Worm (Caenorhabditis elegans) whole organism, L2 larva: ENCODE measurements around the gene sel-1.

ENCODE experiments used
- C34F6.9 ChIP-seq: fragments of 150-350 bp; optimal IDR thresholded peaks from 2 replicates; lab custom pipeline; 2014; ENCODE audit warnings: missing biosample characterization, missing genetic modification characterization
- F13H6.1 ChIP-seq: sonication (generic microtip); optimal IDR thresholded peaks from 2 replicates; lab custom pipeline; 2016; ENCODE audit warnings: missing genetic modification characterization, missing compliant biosample characterization
- R02D3.7 ChIP-seq: fragments of 150-350 bp; optimal IDR thresholded peaks from 2 replicates; lab custom pipeline; 2014; ENCODE audit warnings: missing biosample characterization, missing genetic modification characterization
- Y55F3AM.14 ChIP-seq: fragments of 200-800 bp; sonication (Bioruptor generic); optimal IDR thresholded peaks from 2 replicates; lab custom pipeline; 2018; ENCODE audit warnings: mild to moderate bottlenecking, missing genetic modification characterization, missing compliant biosample characterization
- aly-2 ChIP-seq: fragments of 150-350 bp; optimal IDR thresholded peaks from 2 replicates; lab custom pipeline; 2014; ENCODE audit warnings: missing biosample characterization, missing genetic modification characterization
- ama-1 ChIP-seq: fragments of 150-350 bp; optimal IDR thresholded peaks from 2 replicates; lab custom pipeline; 2018; ENCODE audit warnings: inconsistent platforms
- blmp-1 ChIP-seq: sonication (generic microtip); optimal IDR thresholded peaks from 2 replicates; lab custom pipeline; 2017; ENCODE audit warnings: missing genetic modification characterization, mild to moderate bottlenecking, missing compliant biosample characterization, antibody characterized with exemption, moderate library complexity; ENCODE audit not compliant: insufficient read depth
- ceh-16 ChIP-seq: fragments of 150-350 bp; optimal IDR thresholded peaks from 2 replicates; lab custom pipeline; 2014; ENCODE audit warnings: missing biosample characterization, missing genetic modification characterization
- ceh-82 ChIP-seq: fragments of 150-350 bp; optimal IDR thresholded peaks from 2 replicates; lab custom pipeline; 2014; ENCODE audit warnings: missing biosample characterization, missing genetic modification characterization
- crh-2 ChIP-seq: sonication (generic microtip); optimal IDR thresholded peaks from 2 replicates; lab custom pipeline; 2017; ENCODE audit warnings: missing biosample characterization, missing genetic modification characterization
- dmd-4 ChIP-seq: sonication (generic microtip); optimal IDR thresholded peaks from 2 replicates; lab custom pipeline; 2017; ENCODE audit warnings: missing biosample characterization, missing genetic modification characterization
- egl-27 ChIP-seq: sonication (generic microtip); optimal IDR thresholded peaks from 3 replicates; lab custom pipeline; 2017; ENCODE audit warnings: missing biosample characterization, missing genetic modification reagents, missing genetic modification characterization
- elt-1 ChIP-seq: fragments of 150-350 bp; optimal IDR thresholded peaks from 2 replicates; lab custom pipeline; 2014; ENCODE audit warnings: missing biosample characterization, missing genetic modification characterization
- elt-3 ChIP-seq: sonication (generic microtip); optimal IDR thresholded peaks from 2 replicates; lab custom pipeline; 2017; ENCODE audit warnings: missing biosample characterization, missing genetic modification characterization
- fos-1 ChIP-seq: fragments of 150-350 bp; optimal IDR thresholded peaks from 2 replicates; lab custom pipeline; 2014; ENCODE audit warnings: missing biosample characterization, missing genetic modification characterization
- gmeb-1 ChIP-seq: fragments of 150-350 bp; optimal IDR thresholded peaks from 2 replicates; lab custom pipeline; 2014; ENCODE audit warnings: missing biosample characterization, missing genetic modification characterization
- lin-39 ChIP-seq: fragments of 150-350 bp; optimal IDR thresholded peaks from 2 replicates; lab custom pipeline; 2014; ENCODE audit warnings: missing biosample characterization, missing genetic modification reagents, missing genetic modification characterization
- lsy-2 ChIP-seq, 2 experiments: fragments of 150-350 bp in 1 of 2; sonication (generic microtip) in 1 of 2; optimal IDR thresholded peaks; 2 replicates each; lab custom pipeline; 2014 to 2017; ENCODE audit warnings: missing biosample characterization in 2 of 2, missing genetic modification characterization in 2 of 2
- mdl-1 ChIP-seq, 2 experiments: fragments of 150-350 bp in 1 of 2; sonication (generic microtip) in 1 of 2; optimal IDR thresholded peaks; 2 replicates each; lab custom pipeline; 2017; ENCODE audit warnings: missing biosample characterization in 2 of 2, missing genetic modification characterization in 2 of 2
- nhr-129 ChIP-seq: fragments of 150-350 bp; optimal IDR thresholded peaks from 2 replicates; lab custom pipeline; 2014; ENCODE audit warnings: missing biosample characterization, missing genetic modification characterization
- nhr-21 ChIP-seq: fragments of 150-350 bp; optimal IDR thresholded peaks from 2 replicates; lab custom pipeline; 2014; ENCODE audit warnings: missing biosample characterization, missing genetic modification characterization
- nhr-237 ChIP-seq: fragments of 150-350 bp; optimal IDR thresholded peaks from 2 replicates; lab custom pipeline; 2014; ENCODE audit warnings: missing biosample characterization, missing genetic modification characterization
- nhr-25 ChIP-seq: fragments of 150-350 bp; sonication (generic microtip); optimal IDR thresholded peaks from 3 replicates; lab custom pipeline; 2014; ENCODE audit warnings: missing biosample characterization, missing genetic modification characterization
- nhr-6 ChIP-seq: fragments of 150-350 bp; optimal IDR thresholded peaks from 2 replicates; lab custom pipeline; 2014; ENCODE audit warnings: missing biosample characterization, missing genetic modification characterization
- peb-1 ChIP-seq: fragments of 150-350 bp; optimal IDR thresholded peaks from 2 replicates; lab custom pipeline; 2014; ENCODE audit warnings: missing biosample characterization, missing genetic modification characterization
- sem-4 ChIP-seq: fragments of 150-350 bp; optimal IDR thresholded peaks from 2 replicates; lab custom pipeline; 2014; ENCODE audit warnings: missing biosample characterization, missing genetic modification reagents, missing genetic modification characterization
- skn-1 ChIP-seq: sonication (generic microtip); optimal IDR thresholded peaks from 2 replicates; lab custom pipeline; 2017; ENCODE audit warnings: missing biosample characterization, missing genetic modification characterization
- sma-3 ChIP-seq: sonication (generic microtip); optimal IDR thresholded peaks from 2 replicates; lab custom pipeline; 2016; ENCODE audit warnings: missing genetic modification reagents, missing genetic modification characterization, missing compliant biosample characterization
- sma-9 ChIP-seq, 2 experiments: fragments of 150-350 bp in 1 of 2; sonication (generic microtip) in 1 of 2; optimal IDR thresholded peaks; 2 replicates each; lab custom pipeline; 2014 to 2016; ENCODE audit warnings: missing genetic modification characterization in 2 of 2, mild to moderate bottlenecking in 1 of 2, missing biosample characterization in 1 of 2, missing compliant biosample characterization in 1 of 2, missing genetic modification reagents in 1 of 2, moderate library complexity in 1 of 2
- unc-39 ChIP-seq: fragments of 150-350 bp; optimal IDR thresholded peaks from 2 replicates; lab custom pipeline; 2014; ENCODE audit warnings: missing biosample characterization, missing genetic modification characterization
- unc-55 ChIP-seq: fragments of 150-350 bp; sonication (generic microtip); optimal IDR thresholded peaks from 3 replicates; lab custom pipeline; 2014; ENCODE audit warnings: missing biosample characterization, missing genetic modification reagents, missing genetic modification characterization
- unc-62 ChIP-seq: fragments of 150-350 bp; optimal IDR thresholded peaks from 2 replicates; lab custom pipeline; 2014; ENCODE audit warnings: missing biosample characterization, missing genetic modification reagents, missing genetic modification characterization
- zag-1 ChIP-seq: fragments of 150-350 bp; optimal IDR thresholded peaks from 2 replicates; lab custom pipeline; 2014; ENCODE audit warnings: missing biosample characterization, missing genetic modification characterization
- ztf-1 ChIP-seq: fragments of 200-800 bp; sonication (Bioruptor generic); conservative IDR thresholded peaks from 2 replicates; pipeline ENCODE4 v1.3.6; 2022; ENCODE audit warnings: missing genetic modification characterization, missing compliant biosample characterization
- ztf-11 ChIP-seq: sonication (generic microtip); optimal IDR thresholded peaks from 2 replicates; lab custom pipeline; 2017; ENCODE audit warnings: missing biosample characterization, missing genetic modification characterization

Gene sel-1

DNA sequence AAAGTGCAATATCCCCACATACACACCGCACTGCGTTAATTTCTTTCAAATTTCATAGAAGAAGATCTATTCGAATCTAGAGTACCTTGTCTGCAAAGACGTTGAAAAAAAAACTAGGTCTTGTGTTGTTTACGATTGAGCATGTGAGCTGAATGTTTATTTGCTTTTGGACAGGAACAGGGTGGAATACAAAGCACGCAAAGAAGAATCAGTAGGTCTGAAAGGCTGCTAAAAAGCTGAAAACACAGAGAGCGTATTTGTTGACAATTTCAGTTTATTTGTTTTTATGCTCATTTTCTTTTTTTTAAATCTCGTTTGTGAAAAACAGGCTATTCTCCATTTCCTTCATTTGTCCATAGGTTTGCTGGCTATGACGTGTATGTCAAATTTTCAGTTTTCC, 25.6 kb upstream of the sel-1 start:
- TF ChIP-seq nhr-6: no peak
- TF ChIP-seq elt-3 (tag; lab: Kevin White, UChicago): no peak
- no peak for TF ChIP-seq unc-55 (GFP tag; lab: Kevin White, UChicago)
- TF ChIP-seq unc-39 (tag; lab: Kevin White, UChicago): no peak
- no peak for TF ChIP-seq sma-3 (GFP tag; lab: Kevin White, UChicago)
- TF ChIP-seq R02D3.7 (tag; lab: Kevin White, UChicago): no peak
- TF ChIP-seq ztf-11: no peak
- TF ChIP-seq ztf-1 (GFP tag; lab: Robert Waterston, UW): no peak
- TF ChIP-seq nhr-129 (tag; lab: Kevin White, UChicago): no peak
- no peak for TF ChIP-seq ceh-16 (tag; lab: Kevin White, UChicago)
- TF ChIP-seq F13H6.1 (tag; lab: Kevin White, UChicago): no peak
- TF ChIP-seq mdl-1 (tag; optimal IDR thresholded peaks at IDR 0.05; lab: Kevin White, UChicago): no peak
- TF ChIP-seq sem-4 (tag; lab: Kevin White, UChicago): no peak
- TF ChIP-seq nhr-237: no peak
- no peak for TF ChIP-seq dmd-4 (tag; lab: Kevin White, UChicago)
- TF ChIP-seq, all 48 proteins: peak for 0

- TF ChIP-seq lsy-2 (tag; optimal IDR thresholded peaks at IDR 0.05; lab: Kevin White, UChicago) (peak in 1 of 2 experiments; percentile 17), F13H6.1 (tag; lab: Kevin White, UChicago) (peak; percentile 2), nhr-25 (tag; lab: Kevin White, UChicago) (peak; percentile 30), crh-2 (tag; lab: Kevin White, UChicago) (peak; percentile 37), gmeb-1 (tag; lab: Kevin White, UChicago) (no peak), sma-3 (GFP tag; lab: Kevin White, UChicago) (peak; percentile 8), fos-1 (tag; lab: Kevin White, UChicago) (peak; percentile 26), nhr-129 (tag; lab: Kevin White, UChicago) (peak; percentile 32), ama-1 (no peak), C34F6.9 (tag; lab: Kevin White, UChicago) (no peak), ceh-82 (tag; lab: Kevin White, UChicago) (no peak)
Measured at ce11 chrV:12536409-12537038, 24.0 kb upstream of the sel-1 start.

- TF ChIP-seq peb-1 (tag; lab: Kevin White, UChicago) (no peak), nhr-237 (no peak), fos-1 (tag; lab: Kevin White, UChicago) (peak; percentile 32), sma-9 (GFP tag; optimal IDR thresholded peaks at IDR 0.05; lab: Kevin White, UChicago) (peak; percentile 63), sma-9 (tag; optimal IDR thresholded peaks at IDR 0.05; lab: Kevin White, UChicago) (no peak), egl-27 (peak; percentile 70), blmp-1 (tag; lab: Kevin White, UChicago) (peak; percentile 59), nhr-21 (tag; lab: Kevin White, UChicago) (peak; percentile 62), lsy-2 (tag; optimal IDR thresholded peaks at IDR 0.05; lab: Kevin White, UChicago) (peak in 1 of 2 experiments; percentile 4), sem-4 (tag; lab: Kevin White, UChicago) (peak; percentile 38), ama-1 (no peak), ztf-1 (GFP tag; lab: Robert Waterston, UW) (no peak)
Measured at ce11 chrV:12537505-12537904, 23.0 kb upstream of the sel-1 start.

ce11 chrV:12538984-12539852, 21.3 kb upstream of the sel-1 start:
- TF ChIP-seq unc-62 (GFP tag; lab: Kevin White, UChicago) (no peak), skn-1 (tag; lab: Kevin White, UChicago) (no peak), dmd-4 (tag; lab: Kevin White, UChicago) (no peak), lsy-2 (tag; optimal IDR thresholded peaks at IDR 0.05; lab: Kevin White, UChicago) (peak in 1 of 2 experiments; percentile 44), ceh-82 (tag; lab: Kevin White, UChicago) (no peak), sma-9 (GFP tag; optimal IDR thresholded peaks at IDR 0.05; lab: Kevin White, UChicago) (peak; percentile 49), sma-9 (tag; optimal IDR thresholded peaks at IDR 0.05; lab: Kevin White, UChicago) (no peak), Y55F3AM.14 (GFP tag; lab: Kevin White, UChicago) (peak; percentile 20), aly-2 (no peak), nhr-237 (no peak), sma-3 (GFP tag; lab: Kevin White, UChicago) (no peak), fos-1 (tag; lab: Kevin White, UChicago) (peak; percentile 23), lin-39 (tag; lab: Kevin White, UChicago) (no peak), gmeb-1 (tag; lab: Kevin White, UChicago) (no peak), elt-1 (tag; lab: Kevin White, UChicago) (peak; percentile 56), zag-1 (no peak)
- TF ChIP-seq, all 48 proteins: peak for 5
